Worm (Caenorhabditis elegans) whole organism, L2 larva: ENCODE measurements around the gene chmp-7.

Source experiments
- C34F6.9 ChIP-seq: fragments of 150-350 bp; optimal IDR thresholded peaks from 2 replicates; lab custom pipeline; 2014; ENCODE audit warnings: missing biosample characterization, missing genetic modification characterization
- F13H6.1 ChIP-seq: sonication (generic microtip); optimal IDR thresholded peaks from 2 replicates; lab custom pipeline; 2016; ENCODE audit warnings: missing genetic modification characterization, missing compliant biosample characterization
- Y55F3AM.14 ChIP-seq: fragments of 200-800 bp; sonication (Bioruptor generic); optimal IDR thresholded peaks from 2 replicates; lab custom pipeline; 2018; ENCODE audit warnings: mild to moderate bottlenecking, missing genetic modification characterization, missing compliant biosample characterization
- ZK546.5 ChIP-seq: sonication (generic microtip); optimal IDR thresholded peaks from 2 replicates; lab custom pipeline; 2017; ENCODE audit warnings: missing biosample characterization, missing genetic modification characterization
- alr-1 ChIP-seq: fragments of 150-350 bp; optimal IDR thresholded peaks from 2 replicates; lab custom pipeline; 2014; ENCODE audit warnings: missing biosample characterization, missing genetic modification characterization
- ama-1 ChIP-seq: fragments of 150-350 bp; optimal IDR thresholded peaks from 2 replicates; lab custom pipeline; 2018; ENCODE audit warnings: inconsistent platforms
- blmp-1 ChIP-seq: sonication (generic microtip); optimal IDR thresholded peaks from 2 replicates; lab custom pipeline; 2017; ENCODE audit warnings: missing genetic modification characterization, mild to moderate bottlenecking, missing compliant biosample characterization, antibody characterized with exemption, moderate library complexity; ENCODE audit not compliant: insufficient read depth
- ceh-16 ChIP-seq: fragments of 150-350 bp; optimal IDR thresholded peaks from 2 replicates; lab custom pipeline; 2014; ENCODE audit warnings: missing biosample characterization, missing genetic modification characterization
- ceh-82 ChIP-seq: fragments of 150-350 bp; optimal IDR thresholded peaks from 2 replicates; lab custom pipeline; 2014; ENCODE audit warnings: missing biosample characterization, missing genetic modification characterization
- crh-2 ChIP-seq: sonication (generic microtip); optimal IDR thresholded peaks from 2 replicates; lab custom pipeline; 2017; ENCODE audit warnings: missing biosample characterization, missing genetic modification characterization
- egl-27 ChIP-seq: sonication (generic microtip); optimal IDR thresholded peaks from 3 replicates; lab custom pipeline; 2017; ENCODE audit warnings: missing biosample characterization, missing genetic modification reagents, missing genetic modification characterization
- fos-1 ChIP-seq: fragments of 150-350 bp; optimal IDR thresholded peaks from 2 replicates; lab custom pipeline; 2014; ENCODE audit warnings: missing biosample characterization, missing genetic modification characterization
- gmeb-1 ChIP-seq: fragments of 150-350 bp; optimal IDR thresholded peaks from 2 replicates; lab custom pipeline; 2014; ENCODE audit warnings: missing biosample characterization, missing genetic modification characterization
- lin-11 ChIP-seq: fragments of 150-350 bp; sonication (generic microtip); optimal IDR thresholded peaks from 2 replicates; lab custom pipeline; 2014; ENCODE audit warnings: missing biosample characterization, missing genetic modification characterization, inconsistent platforms, mixed read lengths
- lin-13 ChIP-seq: fragments of 150-350 bp; optimal IDR thresholded peaks from 2 replicates; lab custom pipeline; 2014; ENCODE audit warnings: missing biosample characterization, missing genetic modification reagents, missing genetic modification characterization
- lin-39 ChIP-seq: fragments of 150-350 bp; optimal IDR thresholded peaks from 2 replicates; lab custom pipeline; 2014; ENCODE audit warnings: missing biosample characterization, missing genetic modification reagents, missing genetic modification characterization
- lsy-2 ChIP-seq, 2 experiments: fragments of 150-350 bp in 1 of 2; sonication (generic microtip) in 1 of 2; optimal IDR thresholded peaks; 2 replicates each; lab custom pipeline; 2014 to 2017; ENCODE audit warnings: missing biosample characterization in 2 of 2, missing genetic modification characterization in 2 of 2
- mab-5 ChIP-seq: fragments of 150-350 bp; optimal IDR thresholded peaks from 2 replicates; lab custom pipeline; 2014; ENCODE audit warnings: missing biosample characterization, missing genetic modification characterization
- mbf-1 ChIP-seq: sonication (generic microtip); optimal IDR thresholded peaks from 2 replicates; lab custom pipeline; 2017; ENCODE audit warnings: missing biosample characterization, missing genetic modification characterization
- nhr-10 ChIP-seq: sonication (generic microtip); optimal IDR thresholded peaks from 2 replicates; lab custom pipeline; 2017; ENCODE audit warnings: missing biosample characterization, missing genetic modification characterization
- nhr-11 ChIP-seq: fragments of 150-350 bp; optimal IDR thresholded peaks from 2 replicates; lab custom pipeline; 2014; ENCODE audit warnings: missing biosample characterization, missing genetic modification characterization
- nhr-12 ChIP-seq: fragments of 150-350 bp; optimal IDR thresholded peaks from 2 replicates; lab custom pipeline; 2014; ENCODE audit warnings: missing biosample characterization, missing genetic modification characterization
- nhr-129 ChIP-seq: fragments of 150-350 bp; optimal IDR thresholded peaks from 2 replicates; lab custom pipeline; 2014; ENCODE audit warnings: missing biosample characterization, missing genetic modification characterization
- nhr-21 ChIP-seq: fragments of 150-350 bp; optimal IDR thresholded peaks from 2 replicates; lab custom pipeline; 2014; ENCODE audit warnings: missing biosample characterization, missing genetic modification characterization
- nhr-23 ChIP-seq: fragments of 150-350 bp; optimal IDR thresholded peaks from 2 replicates; lab custom pipeline; 2014; ENCODE audit warnings: missing biosample characterization, missing genetic modification reagents, missing genetic modification characterization
- nhr-25 ChIP-seq: fragments of 150-350 bp; sonication (generic microtip); optimal IDR thresholded peaks from 3 replicates; lab custom pipeline; 2014; ENCODE audit warnings: missing biosample characterization, missing genetic modification characterization
- nhr-6 ChIP-seq: fragments of 150-350 bp; optimal IDR thresholded peaks from 2 replicates; lab custom pipeline; 2014; ENCODE audit warnings: missing biosample characterization, missing genetic modification characterization
- peb-1 ChIP-seq: fragments of 150-350 bp; optimal IDR thresholded peaks from 2 replicates; lab custom pipeline; 2014; ENCODE audit warnings: missing biosample characterization, missing genetic modification characterization
- sem-4 ChIP-seq: fragments of 150-350 bp; optimal IDR thresholded peaks from 2 replicates; lab custom pipeline; 2014; ENCODE audit warnings: missing biosample characterization, missing genetic modification reagents, missing genetic modification characterization
- skn-1 ChIP-seq: sonication (generic microtip); optimal IDR thresholded peaks from 2 replicates; lab custom pipeline; 2017; ENCODE audit warnings: missing biosample characterization, missing genetic modification characterization
- sma-3 ChIP-seq: sonication (generic microtip); optimal IDR thresholded peaks from 2 replicates; lab custom pipeline; 2016; ENCODE audit warnings: missing genetic modification reagents, missing genetic modification characterization, missing compliant biosample characterization
- sma-9 ChIP-seq, 2 experiments: fragments of 150-350 bp in 1 of 2; sonication (generic microtip) in 1 of 2; optimal IDR thresholded peaks; 2 replicates each; lab custom pipeline; 2014 to 2016; ENCODE audit warnings: missing genetic modification characterization in 2 of 2, mild to moderate bottlenecking in 1 of 2, missing biosample characterization in 1 of 2, missing compliant biosample characterization in 1 of 2, missing genetic modification reagents in 1 of 2, moderate library complexity in 1 of 2
- snpc-4 ChIP-seq: fragments of 150-350 bp; optimal IDR thresholded peaks from 2 replicates; lab custom pipeline; 2014; ENCODE audit warnings: missing biosample characterization, missing genetic modification characterization
- unc-39 ChIP-seq: fragments of 150-350 bp; optimal IDR thresholded peaks from 2 replicates; lab custom pipeline; 2014; ENCODE audit warnings: missing biosample characterization, missing genetic modification characterization
- unc-55 ChIP-seq: fragments of 150-350 bp; sonication (generic microtip); optimal IDR thresholded peaks from 3 replicates; lab custom pipeline; 2014; ENCODE audit warnings: missing biosample characterization, missing genetic modification reagents, missing genetic modification characterization
- unc-62 ChIP-seq: fragments of 150-350 bp; optimal IDR thresholded peaks from 2 replicates; lab custom pipeline; 2014; ENCODE audit warnings: missing biosample characterization, missing genetic modification reagents, missing genetic modification characterization
- zag-1 ChIP-seq: fragments of 150-350 bp; optimal IDR thresholded peaks from 2 replicates; lab custom pipeline; 2014; ENCODE audit warnings: missing biosample characterization, missing genetic modification characterization
- ztf-11 ChIP-seq: sonication (generic microtip); optimal IDR thresholded peaks from 2 replicates; lab custom pipeline; 2017; ENCODE audit warnings: missing biosample characterization, missing genetic modification characterization
- ztf-4 ChIP-seq: fragments of 150-350 bp; optimal IDR thresholded peaks from 2 replicates; lab custom pipeline; 2014; ENCODE audit warnings: missing biosample characterization, missing genetic modification characterization

chmp-7 gene

ce11 chrII:9098505-9098904 is 43.7 kb downstream of the chmp-7 start, which contains the start of gene clh-5:
Gene clh-5 (minus strand): TSS chrII:9098605.
- TF ChIP-seq ZK546.5 (tag; lab: Kevin White, UChicago), result no peak
- no peak for TF ChIP-seq mbf-1 (tag; lab: Kevin White, UChicago)
- TF ChIP-seq nhr-10, result no peak
- TF ChIP-seq alr-1 (tag; lab: Kevin White, UChicago), result no peak
- no peak for TF ChIP-seq F13H6.1 (tag; lab: Kevin White, UChicago)
- TF ChIP-seq blmp-1 (tag; lab: Kevin White, UChicago), result no peak
- no peak for TF ChIP-seq snpc-4 (tag; lab: Kevin White, UChicago)
- TF ChIP-seq nhr-21 (tag; lab: Kevin White, UChicago), result no peak
- TF ChIP-seq peb-1 (tag; lab: Kevin White, UChicago), result no peak
- TF ChIP-seq mab-5 (tag; lab: Kevin White, UChicago), result no peak
- no peak for TF ChIP-seq Y55F3AM.14 (GFP tag; lab: Kevin White, UChicago)
- TF ChIP-seq unc-62 (GFP tag; lab: Kevin White, UChicago), result no peak
- no peak for TF ChIP-seq nhr-12
- no peak for TF ChIP-seq ztf-4
- TF ChIP-seq sma-3, result no peak
- no peak for TF ChIP-seq ztf-11

ce11 chrII:9099017-9099416 is 44.2 kb downstream of the chmp-7 start, which contains the start of gene T24H10.1:
Gene T24H10.1 (plus strand): TSS chrII:9099371.
- no peak for TF ChIP-seq peb-1 (tag; lab: Kevin White, UChicago)
- TF ChIP-seq zag-1, result no peak
- TF ChIP-seq fos-1, result peak; percentile 49
- peak; percentile 20 for TF ChIP-seq egl-27 (tag; lab: Kevin White, UChicago)
- peak; percentile 59 for TF ChIP-seq lin-13 (GFP tag; lab: Kevin White, UChicago)
- peak; percentile 3 for TF ChIP-seq snpc-4 (tag; lab: Kevin White, UChicago)
- peak; percentile 77 for TF ChIP-seq F13H6.1 (tag; lab: Kevin White, UChicago)
- no peak for TF ChIP-seq ceh-16 (tag; lab: Kevin White, UChicago)
- TF ChIP-seq crh-2 (tag; lab: Kevin White, UChicago), result peak; percentile 48
- TF ChIP-seq nhr-6 (tag; lab: Kevin White, UChicago), result no peak
- TF ChIP-seq C34F6.9 (tag; lab: Kevin White, UChicago), result peak; percentile 83
- TF ChIP-seq nhr-11 (tag; lab: Kevin White, UChicago), result no peak
- peak; percentile 43 for TF ChIP-seq mab-5 (tag; lab: Kevin White, UChicago)
- peak; percentile 20 for TF ChIP-seq nhr-10
- peak; percentile 85 for TF ChIP-seq gmeb-1 (tag; lab: Kevin White, UChicago)
- TF ChIP-seq sem-4 (tag; lab: Kevin White, UChicago), result peak; percentile 56
- TF ChIP-seq nhr-25 (tag; lab: Kevin White, UChicago), result peak; percentile 64
- TF ChIP-seq sma-3, result peak; percentile 43
- TF ChIP-seq sma-9 (GFP tag; optimal IDR thresholded peaks at IDR 0.05; lab: Kevin White, UChicago), result peak; percentile 62
- no peak for TF ChIP-seq sma-9 (tag; optimal IDR thresholded peaks at IDR 0.05; lab: Kevin White, UChicago)
- peak; percentile 72 to 86 for TF ChIP-seq lsy-2 (tag; optimal IDR thresholded peaks at IDR 0.05; lab: Kevin White, UChicago)
- TF ChIP-seq ama-1 (lab: Kevin White, UChicago), result no peak
- no peak for TF ChIP-seq ztf-11
- peak; percentile 70 for TF ChIP-seq unc-55 (GFP tag; lab: Kevin White, UChicago)
- TF ChIP-seq nhr-129 (tag; lab: Kevin White, UChicago), result peak; percentile 60
- peak; percentile 53 for TF ChIP-seq lin-11 (tag; lab: Kevin White, UChicago)
- no peak for TF ChIP-seq skn-1 (tag; lab: Kevin White, UChicago)
- no peak for TF ChIP-seq ztf-4
- peak; percentile 62 for TF ChIP-seq nhr-21 (tag; lab: Kevin White, UChicago)
- TF ChIP-seq Y55F3AM.14 (GFP tag; lab: Kevin White, UChicago), result no peak

- TF ChIP-seq unc-39 (tag; lab: Kevin White, UChicago) (no peak), nhr-23 (tag; lab: Kevin White, UChicago) (no peak), ceh-82 (tag; lab: Kevin White, UChicago) (no peak), ztf-4 (no peak), nhr-6 (tag; lab: Kevin White, UChicago) (no peak), peb-1 (tag; lab: Kevin White, UChicago) (no peak), nhr-25 (tag; lab: Kevin White, UChicago) (no peak), lin-39 (tag; lab: Kevin White, UChicago) (no peak), ztf-11 (no peak), fos-1 (no peak)
Measured at ce11 chrII:9100798-9101197, 46.0 kb downstream of the chmp-7 start, which contains the start of gene T24H10.5. Gene T24H10.5 (plus strand): TSS chrII:9101098.
